Worm (Caenorhabditis elegans) whole organism, midembryonic: ENCODE measurements around the gene madd-3.

Source experiments
- T22C8.4 ChIP-seq: fragments of 200-800 bp; sonication (Bioruptor generic); IDR thresholded peaks from 2 replicates; pipeline ENCODE4 v1.3.6; 2022; ENCODE audit warnings: missing genetic modification characterization, missing compliant biosample characterization
- cog-1 ChIP-seq: sonication (generic microtip); optimal IDR thresholded peaks from 2 replicates; lab custom pipeline; 2016; ENCODE audit warnings: missing genetic modification characterization, missing compliant biosample characterization
- flt-1 ChIP-seq: fragments of 200-800 bp; sonication (Bioruptor generic); IDR thresholded peaks from 2 replicates; pipeline ENCODE4 v1.3.6; 2022; ENCODE audit warnings: missing genetic modification characterization, missing compliant biosample characterization
- klf-2 ChIP-seq: fragments of 200-800 bp; sonication (Bioruptor generic); conservative IDR thresholded peaks from 2 replicates; pipeline ENCODE4 v1.3.6; 2022; ENCODE audit warnings: missing genetic modification reagents, missing genetic modification characterization, missing compliant biosample characterization
- med-1 ChIP-seq: sonication (generic microtip); optimal IDR thresholded peaks from 2 replicates; lab custom pipeline; 2017; ENCODE audit warnings: missing genetic modification characterization, mild to moderate bottlenecking, missing compliant biosample characterization, antibody characterized with exemption, missing genetic modification reagents; ENCODE audit not compliant: insufficient read depth
- ref-1 ChIP-seq: fragments of 200-800 bp; sonication (Bioruptor generic); conservative IDR thresholded peaks from 2 replicates; pipeline ENCODE4 v1.3.6; 2022; ENCODE audit warnings: missing genetic modification reagents, missing genetic modification characterization, missing compliant biosample characterization
- tab-1 ChIP-seq: fragments of 200-800 bp; sonication (Bioruptor generic); IDR thresholded peaks from 2 replicates; pipeline ENCODE4 v1.3.6; 2022; ENCODE audit warnings: missing genetic modification characterization, missing compliant biosample characterization
- ztf-23 ChIP-seq: fragments of 200-800 bp; sonication (Bioruptor generic); IDR thresholded peaks from 2 replicates; pipeline ENCODE4 v1.3.6; 2022; ENCODE audit warnings: missing genetic modification reagents, missing genetic modification characterization, missing compliant biosample characterization
- ztf-29 ChIP-seq: fragments of 200-800 bp; sonication (Bioruptor generic); IDR thresholded peaks from 2 replicates; pipeline ENCODE4 v1.3.6; 2022; ENCODE audit warnings: missing genetic modification reagents, missing genetic modification characterization, missing compliant biosample characterization

Gene madd-3

DNA sequence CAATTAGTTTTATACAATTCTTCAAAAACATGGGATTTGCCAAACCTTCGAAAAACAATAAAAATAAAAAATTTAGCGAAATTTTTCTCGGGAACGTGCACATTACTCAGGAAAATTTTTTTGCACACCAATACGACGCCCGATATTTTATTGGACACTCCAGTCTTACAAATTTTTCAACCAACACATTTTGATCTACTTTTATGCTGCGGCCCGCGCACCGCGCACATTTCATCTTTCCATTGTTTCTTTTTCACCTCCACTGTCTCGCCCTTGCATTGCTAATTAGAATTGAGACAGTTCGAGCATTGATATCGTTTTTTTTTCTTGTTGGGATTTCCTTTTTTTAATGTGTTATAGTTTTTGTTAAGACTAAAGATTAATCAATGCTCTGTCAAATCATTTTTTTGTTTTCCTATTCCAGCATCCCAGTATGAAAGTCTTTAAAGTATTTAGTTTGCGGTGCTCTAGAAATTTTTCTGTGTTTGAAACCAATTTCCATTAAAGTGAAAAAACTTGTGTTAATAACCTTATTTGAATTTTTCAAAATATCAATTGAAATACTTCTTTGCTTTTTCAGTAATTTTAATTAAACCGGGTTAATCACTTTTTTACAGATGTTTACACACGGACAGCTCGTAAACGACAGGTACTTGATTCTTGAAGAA is 48.9 kb downstream of the madd-3 start, which contains the start of gene K04C1.5:
TSS of gene K04C1.5 (plus strand) at position 618 of the 668 bp plus-strand sequence.
- TF ChIP-seq tab-1 (GFP tag; lab: Robert Waterston, UW), result no peak
- no peak for TF ChIP-seq flt-1 (GFP tag; lab: Robert Waterston, UW)

DNA sequence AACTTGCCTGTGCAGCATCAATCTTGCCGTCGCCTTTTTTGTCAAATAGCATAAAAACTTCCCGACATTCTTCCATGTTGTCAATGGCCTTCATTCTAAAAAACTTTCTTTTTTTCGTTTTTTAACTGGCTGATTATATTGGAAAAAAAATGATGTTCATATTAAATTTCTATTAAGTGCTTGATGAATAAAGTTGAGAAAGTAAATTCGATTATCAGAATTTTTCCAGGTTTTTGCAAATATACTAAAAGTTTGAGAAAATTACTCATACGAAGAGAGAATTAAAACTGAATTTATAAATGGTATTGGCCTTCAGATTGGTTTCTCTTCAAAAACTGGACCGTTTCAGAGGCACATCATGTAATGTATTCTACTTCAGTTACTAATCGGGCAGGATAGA is 49.9 kb downstream of the madd-3 start, which contains the start of gene mlc-6:
TSS of gene mlc-6 (minus strand) at position 101 of the 400 bp plus-strand sequence.
- TF ChIP-seq ztf-23 (no peak), ztf-29 (GFP tag; lab: Robert Waterston, UW) (no peak), T22C8.4 (no peak), tab-1 (GFP tag; lab: Robert Waterston, UW) (no peak), ref-1 (GFP tag; lab: Robert Waterston, UW) (no peak), klf-2 (GFP tag; lab: Robert Waterston, UW) (no peak), med-1 (GFP tag; lab: Kevin White, UChicago) (no peak), cog-1 (tag; lab: Kevin White, UChicago) (no peak), flt-1 (GFP tag; lab: Robert Waterston, UW) (no peak)

DNA sequence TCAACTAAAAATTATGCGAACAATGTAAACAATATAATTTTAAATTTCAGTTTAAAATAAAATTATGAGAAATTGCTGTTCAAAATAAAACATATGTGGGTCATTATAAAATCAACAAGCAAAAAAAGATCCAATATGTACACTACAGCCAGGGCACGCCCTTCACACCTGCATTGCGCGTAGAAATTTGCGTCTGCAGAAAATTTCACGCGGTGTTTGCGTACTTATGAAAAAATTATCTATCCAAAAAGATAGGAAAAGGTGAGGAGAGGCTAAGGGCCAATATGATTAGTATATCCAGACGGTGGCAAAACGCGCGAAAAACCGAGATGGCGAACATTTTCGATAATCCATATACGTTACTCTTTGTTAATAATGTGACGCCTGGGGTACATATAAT is 52.0 kb downstream of the madd-3 start:
- TF ChIP-seq ztf-29 (GFP tag; lab: Robert Waterston, UW) (no peak), cog-1 (tag; lab: Kevin White, UChicago) (no peak), ref-1 (GFP tag; lab: Robert Waterston, UW) (no peak), flt-1 (GFP tag; lab: Robert Waterston, UW) (no peak), klf-2 (GFP tag; lab: Robert Waterston, UW) (no peak), ztf-23 (no peak), tab-1 (GFP tag; lab: Robert Waterston, UW) (no peak), med-1 (GFP tag; lab: Kevin White, UChicago) (no peak), T22C8.4 (no peak)

DNA sequence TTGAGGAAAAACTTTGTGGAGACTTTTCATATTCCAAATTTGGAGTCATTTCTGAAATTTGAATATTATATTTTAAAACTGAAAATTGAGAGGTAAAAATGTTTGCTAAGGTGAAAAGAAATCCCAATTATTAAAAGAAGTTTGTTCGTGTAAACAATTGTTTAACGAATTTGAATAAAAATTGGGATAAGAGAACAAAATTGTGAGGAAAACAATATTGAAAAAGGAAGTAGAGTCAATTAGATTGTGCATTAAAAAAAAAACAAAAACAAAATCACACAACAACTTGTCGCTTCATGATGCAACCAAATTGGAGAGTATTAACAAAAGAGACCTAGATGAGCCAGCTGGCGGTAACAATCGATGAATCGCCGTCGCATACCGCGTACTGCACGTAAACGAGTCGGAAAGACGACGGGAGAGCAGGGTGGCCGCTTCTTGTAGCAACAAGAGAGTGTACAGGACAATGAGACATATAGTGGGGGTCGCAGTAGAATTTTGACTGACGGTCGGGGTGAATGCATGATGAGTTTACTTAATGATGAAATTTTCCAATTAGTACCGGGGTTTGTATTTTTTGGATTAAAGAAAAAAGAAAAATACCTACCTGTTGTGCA is 53.0 kb downstream of the madd-3 start, which contains the start of gene K04C1.3:
TSS of gene K04C1.3 (minus strand) at position 51 of the 617 bp plus-strand sequence.
- TF ChIP-seq flt-1 (GFP tag; lab: Robert Waterston, UW), result no peak
- no peak for TF ChIP-seq ztf-23
- no peak for TF ChIP-seq tab-1 (GFP tag; lab: Robert Waterston, UW)
- TF ChIP-seq cog-1 (tag; lab: Kevin White, UChicago), result no peak
- TF ChIP-seq med-1 (GFP tag; lab: Kevin White, UChicago), result no peak
- TF ChIP-seq ref-1 (GFP tag; lab: Robert Waterston, UW), result no peak
- TF ChIP-seq klf-2 (GFP tag; lab: Robert Waterston, UW), result no peak
- TF ChIP-seq ztf-29 (GFP tag; lab: Robert Waterston, UW), result no peak
- no peak for TF ChIP-seq T22C8.4

DNA sequence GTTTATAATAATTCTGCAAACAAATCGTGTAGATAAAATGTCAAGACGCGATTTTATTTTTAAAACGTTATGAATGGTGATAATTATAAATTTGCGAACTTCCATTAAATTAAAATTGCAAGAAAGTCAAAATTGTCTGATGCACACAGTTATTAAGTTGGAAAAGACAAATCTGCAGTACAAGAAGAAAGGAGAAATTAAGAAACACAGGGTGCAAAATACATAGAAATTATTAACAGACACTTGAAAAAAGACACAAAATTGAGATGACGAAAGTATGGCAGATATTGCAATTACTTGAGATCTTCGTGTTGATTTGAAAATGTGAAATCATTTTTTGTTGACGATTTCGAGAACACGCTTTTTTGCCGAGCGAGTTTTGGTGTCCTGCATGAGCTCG is 54.9 kb downstream of the madd-3 start:
- TF ChIP-seq ref-1 (GFP tag; lab: Robert Waterston, UW), result no peak
- no peak for TF ChIP-seq flt-1 (GFP tag; lab: Robert Waterston, UW)
- no peak for TF ChIP-seq ztf-23
- no peak for TF ChIP-seq med-1 (GFP tag; lab: Kevin White, UChicago)
- no peak for TF ChIP-seq T22C8.4
- TF ChIP-seq ztf-29 (GFP tag; lab: Robert Waterston, UW), result no peak
- no peak for TF ChIP-seq tab-1 (GFP tag; lab: Robert Waterston, UW)
- no peak for TF ChIP-seq cog-1 (tag; lab: Kevin White, UChicago)
- TF ChIP-seq klf-2 (GFP tag; lab: Robert Waterston, UW), result no peak

DNA sequence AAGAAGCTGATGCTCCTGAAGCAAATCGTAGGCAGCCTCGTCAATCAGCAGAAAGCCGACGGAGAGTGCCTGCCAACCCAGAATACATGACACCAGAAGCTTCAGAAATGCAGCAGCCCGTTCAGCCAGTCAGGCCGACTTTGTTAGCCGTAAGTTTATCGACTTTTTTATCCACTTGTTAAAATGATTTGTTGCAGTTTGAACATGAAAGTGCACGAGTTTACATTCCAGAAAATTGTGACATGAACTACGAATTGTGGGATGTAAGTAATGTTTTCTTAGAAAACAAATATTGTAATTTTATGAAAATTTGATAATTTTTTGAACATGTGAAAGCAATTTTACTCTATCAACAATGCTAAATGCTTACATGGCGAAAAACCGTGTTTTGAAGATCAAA is 56.3 kb downstream of the madd-3 start:
- TF ChIP-seq T22C8.4 (no peak), med-1 (GFP tag; lab: Kevin White, UChicago) (no peak), ref-1 (GFP tag; lab: Robert Waterston, UW) (no peak), cog-1 (tag; lab: Kevin White, UChicago) (no peak), ztf-23 (no peak), klf-2 (GFP tag; lab: Robert Waterston, UW) (no peak), ztf-29 (GFP tag; lab: Robert Waterston, UW) (no peak), tab-1 (GFP tag; lab: Robert Waterston, UW) (no peak), flt-1 (GFP tag; lab: Robert Waterston, UW) (no peak)

DNA sequence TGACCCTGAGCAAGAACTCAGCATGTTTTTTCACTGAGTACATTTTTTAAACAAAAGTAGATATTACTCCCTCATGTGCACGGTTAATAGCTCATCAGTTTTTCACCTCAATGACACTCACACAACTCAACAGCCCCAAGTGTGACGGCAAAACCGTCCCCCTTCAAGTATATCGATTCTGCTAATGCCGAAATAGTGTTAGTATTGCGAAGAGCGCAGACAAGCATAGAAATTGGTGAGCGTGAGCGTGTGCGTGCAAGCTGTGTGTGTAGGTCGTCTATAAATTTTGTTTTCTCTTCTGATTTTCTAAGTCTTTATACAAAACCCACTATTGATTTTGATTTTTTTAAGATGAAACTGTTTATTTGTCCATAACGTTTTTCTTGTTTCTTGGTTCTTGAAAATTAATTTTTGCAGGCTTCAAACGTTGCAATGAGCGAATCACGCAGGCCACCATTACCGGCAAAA is 58.1 kb downstream of the madd-3 start, which contains the start of gene K04C1.2:
TSS of gene K04C1.2 (plus strand) at position 418 of the 468 bp plus-strand sequence.
- TF ChIP-seq ztf-29 (GFP tag; lab: Robert Waterston, UW), result no peak
- peak; percentile 77 for TF ChIP-seq T22C8.4
- TF ChIP-seq flt-1 (GFP tag; lab: Robert Waterston, UW), result 0 out of 2 replicates have a peak, but pooled peaks have one; percentile 29

DNA sequence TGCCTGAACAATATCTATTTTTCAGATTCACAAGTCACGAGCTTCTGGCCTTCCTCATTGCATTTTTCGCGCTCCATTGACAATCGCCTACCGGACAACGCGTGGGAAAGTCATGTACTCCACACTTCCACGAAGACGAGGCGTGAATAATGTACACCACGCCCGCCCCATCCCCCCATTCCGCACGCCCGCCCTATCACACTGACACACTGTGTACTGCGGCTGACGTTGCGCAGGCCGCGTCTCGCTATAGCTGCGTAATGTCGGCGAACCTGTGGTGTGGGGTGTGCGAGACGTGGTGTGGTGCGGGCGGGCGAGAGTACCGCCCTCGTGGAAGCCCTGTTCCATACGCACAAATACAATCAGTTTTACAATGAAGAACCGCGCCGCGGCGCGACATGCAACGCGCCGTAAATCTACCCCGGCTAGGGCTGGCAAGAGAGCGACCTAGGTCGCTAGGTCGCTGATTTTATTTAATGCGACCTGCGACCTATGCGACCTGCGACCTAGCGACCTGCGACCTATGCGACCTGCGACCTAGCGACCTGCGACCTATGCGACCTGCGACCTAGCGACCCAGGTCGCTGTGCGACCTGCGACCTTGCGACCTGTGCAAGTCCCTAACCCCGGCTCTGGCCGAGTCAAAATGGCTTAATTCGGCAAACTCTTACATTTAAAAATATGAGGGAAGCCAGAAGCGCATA is 60.2 kb downstream of the madd-3 start:
- TF ChIP-seq tab-1 (GFP tag; lab: Robert Waterston, UW) (0 out of 2 replicates have a peak, but pooled peaks have one; percentile 21), ztf-23 (no peak)

DNA sequence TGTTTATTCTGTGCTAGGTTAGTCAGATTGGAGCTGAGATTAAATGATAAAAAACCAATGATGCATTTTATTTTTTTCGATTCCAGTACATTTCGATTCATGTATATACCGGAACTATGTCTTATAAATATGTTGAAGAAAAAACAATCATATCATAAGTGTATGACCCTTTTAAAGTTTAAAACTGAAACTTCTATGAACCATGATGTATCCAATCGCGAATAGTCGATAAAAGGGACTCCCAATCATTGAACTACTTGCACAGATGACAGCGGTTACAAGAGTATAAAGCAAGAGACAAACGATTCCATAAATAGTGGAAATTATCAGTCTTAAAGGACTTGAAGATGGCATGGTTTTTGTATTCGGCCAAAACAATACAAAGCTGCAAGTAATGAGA is 61.5 kb downstream of the madd-3 start, which contains the start of gene srg-37:
TSS of gene srg-37 (minus strand) at position 101 of the 400 bp plus-strand sequence.
- no peak for TF ChIP-seq cog-1 (tag; lab: Kevin White, UChicago)
- TF ChIP-seq flt-1 (GFP tag; lab: Robert Waterston, UW), result no peak
- TF ChIP-seq ref-1 (GFP tag; lab: Robert Waterston, UW), result no peak
- TF ChIP-seq ztf-23, result no peak
- no peak for TF ChIP-seq tab-1 (GFP tag; lab: Robert Waterston, UW)
- no peak for TF ChIP-seq ztf-29 (GFP tag; lab: Robert Waterston, UW)
- no peak for TF ChIP-seq klf-2 (GFP tag; lab: Robert Waterston, UW)
- no peak for TF ChIP-seq med-1 (GFP tag; lab: Kevin White, UChicago)
- no peak for TF ChIP-seq T22C8.4
